Fruit fly (Drosophila melanogaster): Measurements from ENCODE around the gene Arts.

Arts gene

dm6 chr3L:16631844-16632537, 29.3 kb downstream of the Arts start (continued):
- TF ChIP-seq CG8478 (optimal IDR thresholded peaks at IDR 0.05) (no peak), Eip74EF (GFP tag; optimal IDR thresholded peaks at IDR 0.05) (no peak), dati (GFP tag; IDR thresholded peaks at IDR 0.05) (no peak), Six4 (GFP tag; optimal IDR thresholded peaks at IDR 0.05) (no peak), CG31365 (tag; optimal IDR thresholded peaks at IDR 0.05) (no peak), CTCF (GFP tag; optimal IDR thresholded peaks at IDR 0.05) (peak; percentile 77), sob (GFP tag; IDR thresholded peaks at IDR 0.05) (no peak), sqz (GFP tag; optimal IDR thresholded peaks at IDR 0.05) (no peak), CG10321 (GFP tag; IDR thresholded peaks at IDR 0.05) (no peak), CG2889 (GFP tag; IDR thresholded peaks at IDR 0.05) (no peak), pros (GFP tag; optimal IDR thresholded peaks at IDR 0.05) (no peak)

dm6 chr3L:16634091-16634490, 31.4 kb downstream of the Arts start:
- TF ChIP-seq zfh1 (GFP tag; IDR thresholded peaks at IDR 0.05) (no peak), pros (GFP tag; optimal IDR thresholded peaks at IDR 0.05) (peak; percentile 84), sqz (GFP tag; optimal IDR thresholded peaks at IDR 0.05) (peak; percentile 53)

dm6 chr3L:16634529-16634928, 31.9 kb downstream of the Arts start:
- TF ChIP-seq NC2α (GFP tag; optimal IDR thresholded peaks at IDR 0.05) (no peak), gsb-n (tag; optimal IDR thresholded peaks at IDR 0.05) (no peak), sens (GFP tag) (peak; percentile 50), CHES-1-like (GFP tag; optimal IDR thresholded peaks at IDR 0.05) (no peak), CG10979 (tag; optimal IDR thresholded peaks at IDR 0.05) (peak; percentile 37), phol (tag; optimal IDR thresholded peaks at IDR 0.05) (peak; percentile 1), CG12391 (tag; optimal IDR thresholded peaks at IDR 0.05) (no peak), Blimp-1 (GFP tag; optimal IDR thresholded peaks at IDR 0.05) (peak; percentile 0), Xrp1 (GFP tag; IDR thresholded peaks at IDR 0.05) (peak; percentile 29; the same call in 1 of the 2 replicates), CG6765 (GFP tag; optimal IDR thresholded peaks at IDR 0.05) (no peak), CG4360 (GFP tag; IDR thresholded peaks at IDR 0.05) (no peak), row (GFP tag; IDR thresholded peaks at IDR 0.05) (0 out of 3 replicates have a peak, but pooled peaks have one; percentile 8)

- peak; percentile 21 for TF ChIP-seq fd96Cb (tag; optimal IDR thresholded peaks at IDR 0.05)
- TF ChIP-seq hkb (optimal IDR thresholded peaks at IDR 0.05) = no peak
- no peak for TF ChIP-seq hkb (GFP tag; IDR thresholded peaks at IDR 0.05)
- no peak for TF ChIP-seq CG9817 (tag; optimal IDR thresholded peaks at IDR 0.05)
- no peak for TF ChIP-seq CG12104 (GFP tag; optimal IDR thresholded peaks at IDR 0.05)
- TF ChIP-seq Oli (tag; optimal IDR thresholded peaks at IDR 0.05) = peak; percentile 38
- TF ChIP-seq CG14441 (GFP tag; IDR thresholded peaks at IDR 0.05) = no peak
- TF ChIP-seq CG10267 (tag; optimal IDR thresholded peaks at IDR 0.05) = peak; percentile 9
- no peak for TF ChIP-seq bab2 (GFP tag; optimal IDR thresholded peaks at IDR 0.05)
- TF ChIP-seq Gsc (GFP tag; IDR thresholded peaks at IDR 0.05) = no peak
- TF ChIP-seq btn (GFP tag; optimal IDR thresholded peaks at IDR 0.05) = no peak
- no peak for TF ChIP-seq zen2 (GFP tag; IDR thresholded peaks at IDR 0.05; ENCODE audit: partially characterized antibody)
- TF ChIP-seq cas (GFP tag; IDR thresholded peaks at IDR 0.05) = no peak
- no peak for TF ChIP-seq CG18599 (GFP tag; optimal IDR thresholded peaks at IDR 0.05)
- TF ChIP-seq CG7928 (GFP tag; optimal IDR thresholded peaks at IDR 0.05) = no peak
- TF ChIP-seq Nf-YB (GFP tag; optimal IDR thresholded peaks at IDR 0.05) = no peak
- no peak for TF ChIP-seq MBD-R2 (GFP tag; IDR thresholded peaks at IDR 0.05)
- no peak for TF ChIP-seq nom (GFP tag; optimal IDR thresholded peaks at IDR 0.05)
- no peak for TF ChIP-seq CG10565 (GFP tag; optimal IDR thresholded peaks at IDR 0.05)
- TF ChIP-seq CG9797 (GFP tag; optimal IDR thresholded peaks at IDR 0.05) = no peak
- TF ChIP-seq slou (GFP tag; optimal IDR thresholded peaks at IDR 0.05) = no peak
- TF ChIP-seq Hey (tag; optimal IDR thresholded peaks at IDR 0.05) = no peak
- no peak for TF ChIP-seq CG17802 (tag; optimal IDR thresholded peaks at IDR 0.05)
Observed at dm6 chr3L:16635566-16636210, 33.0 kb downstream of the Arts start.

Measured in whole organism, embryonic.